Fruit fly (Drosophila melanogaster) S2 (cell line): ENCODE measurements around the gene Glut4EF.

ENCODE experiments used
- CG8478 ChIP-seq: fragments of >200 bp; optimal IDR thresholded peaks from 2 replicates; lab custom pipeline; 2018
- CTCF ChIP-seq, 2 experiments: fragments of >200 bp; optimal IDR thresholded peaks; 2 replicates each; lab custom pipeline; 2018

DNA sequence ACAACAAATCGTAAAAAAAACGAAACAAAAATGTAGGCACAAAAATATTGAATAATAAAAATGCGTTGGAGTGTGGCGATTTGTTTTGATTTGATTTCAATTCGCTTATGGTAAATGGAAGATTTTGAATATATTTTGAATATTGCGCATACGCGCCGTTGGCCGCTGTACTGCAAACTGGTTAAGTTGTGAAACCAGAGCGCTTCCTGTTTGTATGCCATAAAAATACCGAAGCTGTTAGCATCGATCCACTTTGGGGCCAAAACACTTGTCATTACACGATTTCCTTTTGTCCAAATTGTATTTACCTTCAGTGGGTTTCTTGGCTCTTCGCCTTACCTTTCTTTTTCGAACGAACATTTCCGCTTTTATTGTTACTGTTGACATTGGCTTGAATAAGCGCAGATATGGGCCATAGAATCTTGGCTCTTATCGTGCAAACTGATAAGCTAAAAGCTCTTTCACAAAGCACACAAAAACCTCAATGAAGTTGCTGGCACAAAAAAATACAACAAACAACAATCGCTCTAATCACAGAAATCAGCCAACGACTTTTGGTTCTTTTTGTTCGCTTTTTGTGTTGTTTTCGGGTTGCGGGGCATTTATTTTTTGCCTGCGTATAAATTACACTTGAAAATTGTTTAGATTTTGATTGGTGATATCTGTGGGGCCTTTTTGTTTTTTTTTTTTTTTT lies 66.2 kb downstream of the Glut4EF start:
- TF ChIP-seq CG8478 (lab: Kevin White, UChicago): no peak
- TF ChIP-seq CTCF (optimal IDR thresholded peaks at IDR 0.05; lab: Kevin White, UChicago): no peak
